Fruit fly (Drosophila melanogaster) whole organism, embryonic: ENCODE measurements around the gene CG14370.
A peak's percentile ranks its signal among the peaks of the same experiment; 100 is the strongest.

Experiments used
- Adf1 ChIP-seq: fragments of 200-800 bp; sonication (Bioruptor generic); IDR thresholded peaks from 2 replicates; pipeline ENCODE4 v1.3.6; 2022; ENCODE audit warnings: missing biosample characterization, missing genetic modification characterization
- Bdp1 ChIP-seq: fragments of 200-800 bp; sonication (Bioruptor generic); optimal IDR thresholded peaks from 3 replicates; lab custom pipeline; 2016; ENCODE audit warnings: missing biosample characterization, missing genetic modification characterization
- CG10959 ChIP-seq: fragments of 200-800 bp; sonication (Bioruptor generic); IDR thresholded peaks from 2 replicates; pipeline ENCODE4 v1.3.6; 2022; ENCODE audit warnings: missing biosample characterization, missing genetic modification characterization
- CG14667 ChIP-seq: fragments of 200-800 bp; sonication (Bioruptor generic); IDR thresholded peaks from 2 replicates; pipeline ENCODE4 v1.3.6; 2022; ENCODE audit warnings: missing biosample characterization, missing genetic modification characterization
- CG15269 ChIP-seq: fragments of 200-800 bp; sonication (Bioruptor generic); optimal IDR thresholded peaks from 2 replicates; lab custom pipeline; 2018; ENCODE audit warnings: missing biosample characterization, mild to moderate bottlenecking, missing genetic modification characterization, moderate library complexity
- CG17568 ChIP-seq: fragments of 200-800 bp; sonication (Bioruptor generic); optimal IDR thresholded peaks from 2 replicates; lab custom pipeline; 2018; ENCODE audit warnings: missing biosample characterization, mild to moderate bottlenecking, missing genetic modification characterization, moderate library complexity
- CG17802 ChIP-seq: fragments of 200-800 bp; sonication (Bioruptor generic); optimal IDR thresholded peaks from 2 replicates; lab custom pipeline; 2018; ENCODE audit warnings: missing biosample characterization, mild to moderate bottlenecking, missing genetic modification characterization, moderate library complexity
- CG2712 ChIP-seq: fragments of 200-800 bp; optimal IDR thresholded peaks from 3 replicates; lab custom pipeline; 2019; ENCODE audit warnings: missing biosample characterization, mild to moderate bottlenecking, missing genetic modification characterization, moderate library complexity
- CG2875 ChIP-seq: fragments of 200-800 bp; sonication (Bioruptor generic); optimal IDR thresholded peaks from 2 replicates; lab custom pipeline; 2017; ENCODE audit warnings: missing biosample characterization, mild to moderate bottlenecking, missing genetic modification characterization, missing genetic modification reagents
- CG31441 ChIP-seq: fragments of 200-800 bp; sonication (Bioruptor generic); IDR thresholded peaks from 2 replicates; pipeline ENCODE4 v1.3.6; 2022; ENCODE audit warnings: missing biosample characterization, missing genetic modification characterization
- CG33213 ChIP-seq: fragments of 200-800 bp; sonication (Bioruptor generic); optimal IDR thresholded peaks from 3 replicates; lab custom pipeline; 2016; ENCODE audit warnings: missing biosample characterization, missing genetic modification characterization
- CG4730 ChIP-seq: fragments of 200-800 bp; sonication (Bioruptor generic); IDR thresholded peaks from 2 replicates; pipeline ENCODE4 v1.3.6; 2022; ENCODE audit warnings: missing biosample characterization, missing genetic modification characterization
- CG5180 ChIP-seq: fragments of 200-800 bp; sonication (Bioruptor generic); optimal IDR thresholded peaks from 3 replicates; lab custom pipeline; 2017; ENCODE audit warnings: missing biosample characterization, missing genetic modification characterization, mild to moderate bottlenecking, moderate library complexity, missing genetic modification reagents
- CG7745 ChIP-seq: fragments of 200-800 bp; sonication (Bioruptor generic); optimal IDR thresholded peaks from 2 replicates; lab custom pipeline; 2018; ENCODE audit warnings: missing biosample characterization, mild to moderate bottlenecking, missing genetic modification characterization, moderate library complexity
- CG7839 ChIP-seq: fragments of 200-800 bp; sonication (Bioruptor generic); optimal IDR thresholded peaks from 3 replicates; lab custom pipeline; 2018; ENCODE audit warnings: missing biosample characterization, mild to moderate bottlenecking, missing genetic modification characterization, moderate library complexity
- CG9932 ChIP-seq: fragments of 200-800 bp; sonication (Bioruptor generic); IDR thresholded peaks from 2 replicates; pipeline ENCODE4 v1.3.6; 2022; ENCODE audit warnings: missing biosample characterization, missing genetic modification characterization
- D19B ChIP-seq: fragments of 200-800 bp; sonication (Bioruptor generic); optimal IDR thresholded peaks from 2 replicates; lab custom pipeline; 2017; ENCODE audit warnings: missing biosample characterization, mild to moderate bottlenecking, missing genetic modification characterization
- Doc2 ChIP-seq: fragments of 200-800 bp; sonication (Bioruptor generic); IDR thresholded peaks from 2 replicates; pipeline ENCODE4 v1.3.6; 2022; ENCODE audit warnings: missing biosample characterization, missing genetic modification characterization
- Doc3 ChIP-seq: fragments of 200-800 bp; sonication (Bioruptor generic); IDR thresholded peaks from 3 replicates; pipeline ENCODE4 v1.3.6; 2022; ENCODE audit warnings: missing biosample characterization, missing genetic modification characterization; ENCODE audit not compliant: partially characterized antibody
- Dp ChIP-seq: fragments of 200-800 bp; sonication (Bioruptor generic); optimal IDR thresholded peaks from 2 replicates; lab custom pipeline; 2018; ENCODE audit warnings: missing biosample characterization, mild to moderate bottlenecking, missing genetic modification characterization, moderate library complexity
- Ets65A ChIP-seq: fragments of 200-800 bp; sonication (Bioruptor generic); peaks from one replicate; lab custom pipeline; 2016; ENCODE audit warnings: missing biosample characterization, missing genetic modification characterization
- Gug ChIP-seq: fragments of 200-800 bp; sonication (Bioruptor generic); IDR thresholded peaks from 4 replicates; pipeline ENCODE4 v1.3.6; 2022; ENCODE audit warnings: missing biosample characterization, missing genetic modification characterization
- HLH3B ChIP-seq: fragments of 200-800 bp; sonication (Bioruptor generic); IDR thresholded peaks from 2 replicates; pipeline ENCODE4 v1.3.6; 2022; ENCODE audit warnings: missing biosample characterization, missing genetic modification characterization
- Hand ChIP-seq: fragments of 200-800 bp; sonication (Bioruptor generic); optimal IDR thresholded peaks from 2 replicates; lab custom pipeline; 2017; ENCODE audit warnings: mild to moderate bottlenecking, missing biosample characterization, missing genetic modification reagents, missing genetic modification characterization
- Hsf ChIP-seq: fragments of 200-800 bp; sonication (Bioruptor generic); optimal IDR thresholded peaks from 3 replicates; lab custom pipeline; 2016; ENCODE audit warnings: missing biosample characterization, missing genetic modification characterization
- MBD-R2 ChIP-seq: fragments of 200-800 bp; sonication (Bioruptor generic); IDR thresholded peaks from 2 replicates; pipeline ENCODE4 v1.3.6; 2022; ENCODE audit warnings: missing biosample characterization, missing genetic modification characterization
- Mrtf ChIP-seq: fragments of 200-800 bp; sonication (Bioruptor generic); IDR thresholded peaks from 3 replicates; pipeline ENCODE4 v1.3.6; 2022; ENCODE audit warnings: missing biosample characterization, missing genetic modification characterization
- NfI ChIP-seq: fragments of 200-800 bp; sonication (Bioruptor generic); optimal IDR thresholded peaks from 3 replicates; lab custom pipeline; 2018; ENCODE audit warnings: missing biosample characterization, mild to moderate bottlenecking, missing genetic modification characterization, moderate library complexity
- Oaz ChIP-seq: fragments of 200-800 bp; sonication (Bioruptor generic); IDR thresholded peaks from 2 replicates; pipeline ENCODE4 v1.3.6; 2022; ENCODE audit warnings: missing biosample characterization, missing genetic modification characterization
- Oli ChIP-seq: fragments of 200-800 bp; sonication (Bioruptor generic); optimal IDR thresholded peaks from 2 replicates; lab custom pipeline; 2018; ENCODE audit warnings: missing biosample characterization, mild to moderate bottlenecking, missing genetic modification characterization, moderate library complexity
- PHDP ChIP-seq: fragments of 200-800 bp; sonication (Bioruptor generic); optimal IDR thresholded peaks from 3 replicates; lab custom pipeline; 2018; ENCODE audit warnings: missing biosample characterization, mild to moderate bottlenecking, missing genetic modification characterization, moderate library complexity
- Rfx ChIP-seq: fragments of 200-800 bp; sonication (Bioruptor generic); IDR thresholded peaks from 2 replicates; pipeline ENCODE4 v1.3.6; 2022; ENCODE audit warnings: missing biosample characterization, missing genetic modification characterization
- abd-A ChIP-seq: fragments of 200-800 bp; sonication (Bioruptor generic); optimal IDR thresholded peaks from 3 replicates; lab custom pipeline; 2019; ENCODE audit warnings: missing biosample characterization, mild to moderate bottlenecking, missing genetic modification characterization, moderate library complexity
- ase ChIP-seq: fragments of 200-800 bp; sonication (Bioruptor generic); IDR thresholded peaks from 3 replicates; pipeline ENCODE4 v1.3.6; 2022; ENCODE audit warnings: missing biosample characterization, missing genetic modification characterization
- bcd ChIP-seq: fragments of 200-800 bp; sonication (Bioruptor generic); optimal IDR thresholded peaks from 2 replicates; lab custom pipeline; 2017; ENCODE audit warnings: missing biosample characterization, mild to moderate bottlenecking, missing genetic modification characterization
- dati ChIP-seq: fragments of 200-800 bp; sonication (Bioruptor generic); IDR thresholded peaks from 2 replicates; pipeline ENCODE4 v1.3.6; 2022; ENCODE audit warnings: missing biosample characterization, missing genetic modification characterization
- emc ChIP-seq: fragments of 200-800 bp; sonication (Bioruptor generic); optimal IDR thresholded peaks from 2 replicates; lab custom pipeline; 2016; ENCODE audit warnings: missing biosample characterization, missing genetic modification characterization
- eyg ChIP-seq: fragments of 200-800 bp; sonication (Bioruptor generic); optimal IDR thresholded peaks from 3 replicates; lab custom pipeline; 2016; ENCODE audit warnings: missing biosample characterization, missing genetic modification characterization
- gcm2 ChIP-seq: fragments of 200-800 bp; sonication (Bioruptor generic); optimal IDR thresholded peaks from 2 replicates; lab custom pipeline; 2016; ENCODE audit warnings: missing biosample characterization, missing genetic modification characterization
- gsb-n ChIP-seq: fragments of 200-800 bp; sonication (Bioruptor generic); optimal IDR thresholded peaks from 3 replicates; lab custom pipeline; 2018; ENCODE audit warnings: missing biosample characterization, mild to moderate bottlenecking, missing genetic modification characterization
- mam ChIP-seq: fragments of 200-800 bp; sonication (Bioruptor generic); optimal IDR thresholded peaks from 3 replicates; lab custom pipeline; 2016; ENCODE audit warnings: missing biosample characterization, missing genetic modification characterization
- nom ChIP-seq: fragments of 200-800 bp; sonication (Bioruptor generic); optimal IDR thresholded peaks from 2 replicates; lab custom pipeline; 2017; ENCODE audit warnings: missing biosample characterization, missing genetic modification characterization, mild to moderate bottlenecking, moderate library complexity, missing genetic modification reagents
- org-1 ChIP-seq: fragments of 200-800 bp; sonication (Bioruptor generic); optimal IDR thresholded peaks from 2 replicates; lab custom pipeline; 2017; ENCODE audit warnings: missing biosample characterization, missing genetic modification characterization
- prd ChIP-seq, 3 experiments: fragments of >200 bp in 2 of 3; fragments of 200-800 bp in 1 of 3; sonication (Bioruptor generic) in 1 of 3; optimal IDR thresholded peaks in 2 of 3; IDR thresholded peaks in 1 of 3; 2 replicates in 2 of 3; 3 replicates in 1 of 3; pipeline versions ENCODE4 v1.3.6 to Lab custom; 2017 to 2022; ENCODE audit warnings: missing biosample characterization in 1 of 3, missing genetic modification characterization in 1 of 3
- repo ChIP-seq: fragments of 200-800 bp; sonication (Bioruptor generic); optimal IDR thresholded peaks from 2 replicates; lab custom pipeline; 2016; ENCODE audit warnings: missing biosample characterization, missing genetic modification characterization
- scrt ChIP-seq: fragments of 200-800 bp; sonication (Bioruptor generic); optimal IDR thresholded peaks from 2 replicates; lab custom pipeline; 2018; ENCODE audit warnings: missing biosample characterization, mild to moderate bottlenecking, missing genetic modification characterization, moderate library complexity
- sob ChIP-seq: fragments of 200-800 bp; sonication (Bioruptor generic); IDR thresholded peaks from 2 replicates; pipeline ENCODE4 v1.3.6; 2022; ENCODE audit warnings: missing biosample characterization, missing genetic modification characterization
- stwl ChIP-seq: fragments of 200-800 bp; sonication (Bioruptor generic); optimal IDR thresholded peaks from 3 replicates; lab custom pipeline; 2018; ENCODE audit warnings: missing biosample characterization, mild to moderate bottlenecking, missing genetic modification characterization, moderate library complexity
- sug ChIP-seq: fragments of 200-800 bp; optimal IDR thresholded peaks from 2 replicates; lab custom pipeline; 2019; ENCODE audit warnings: missing biosample characterization, mild to moderate bottlenecking, missing genetic modification characterization, moderate library complexity
- tup ChIP-seq: fragments of 200-800 bp; sonication (Bioruptor generic); optimal IDR thresholded peaks from 2 replicates; lab custom pipeline; 2016; ENCODE audit warnings: missing biosample characterization, mild to moderate bottlenecking, missing genetic modification characterization, moderate library complexity
- tx ChIP-seq: fragments of 200-800 bp; sonication (Bioruptor generic); optimal IDR thresholded peaks from 2 replicates; lab custom pipeline; 2016; ENCODE audit warnings: missing biosample characterization, missing genetic modification characterization

CG14370 gene

DNA sequence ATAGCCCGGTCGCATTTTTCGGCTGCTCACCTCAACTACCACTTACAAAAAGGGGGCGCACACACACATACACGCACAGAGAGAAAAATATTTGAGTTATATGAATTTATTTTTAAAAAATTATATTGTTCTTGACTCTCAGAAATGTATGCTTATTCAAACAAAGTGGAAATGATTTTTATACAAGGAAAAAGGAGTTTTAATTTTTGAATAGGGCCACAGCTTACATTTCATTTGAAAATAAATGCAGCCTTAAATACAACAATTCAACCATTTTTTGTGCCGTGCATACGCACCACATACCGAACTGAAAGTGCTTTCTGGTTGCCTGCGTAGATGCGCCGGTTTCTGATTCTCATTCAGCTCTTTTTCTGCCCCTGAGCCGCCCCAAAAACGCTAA is 12.7 kb downstream of the CG14370 start (continued):
- TF ChIP-seq gsb-n (tag; lab: Kevin White, UChicago) = no peak
- TF ChIP-seq CG7839 (tag; lab: Kevin White, UChicago) = peak; percentile 40
- TF ChIP-seq mam (GFP tag; lab: Kevin White, UChicago) = peak; percentile 2
- peak; percentile 7 for TF ChIP-seq CG15269 (tag; lab: Kevin White, UChicago)
- TF ChIP-seq org-1 (GFP tag; lab: Kevin White, UChicago) = no peak
- peak; percentile 32; the same call in 1 of the 2 replicates for TF ChIP-seq CG9932 (GFP tag; lab: Robert Waterston, UW)
- TF ChIP-seq CG5180 (GFP tag; lab: Kevin White, UChicago) = no peak
- no peak for TF ChIP-seq sob
- TF ChIP-seq Oaz = no peak
- TF ChIP-seq CG10959 (GFP tag; lab: Robert Waterston, UW) = no peak
- TF ChIP-seq Ets65A = peak; percentile 75
- no peak for TF ChIP-seq nom
- TF ChIP-seq CG17568 (GFP tag; lab: Kevin White, UChicago) = no peak
- TF ChIP-seq eyg (GFP tag; lab: Kevin White, UChicago) = no peak
- no peak for TF ChIP-seq MBD-R2 (GFP tag; lab: Robert Waterston, UW)
- no peak for TF ChIP-seq CG33213
- TF ChIP-seq Oli (tag; lab: Kevin White, UChicago) = peak; percentile 9
- no peak for TF ChIP-seq emc (GFP tag; lab: Kevin White, UChicago)
- TF ChIP-seq bcd (GFP tag; lab: Kevin White, UChicago) = peak; percentile 25
- TF ChIP-seq Gug (GFP tag; lab: Robert Waterston, UW) = 0 out of 4 replicates have a peak, but pooled peaks have one; percentile 11
- peak; percentile 44; the same call in 1 of the 2 replicates for TF ChIP-seq Rfx (GFP tag; lab: Robert Waterston, UW)
- no peak for TF ChIP-seq Dp (GFP tag; lab: Kevin White, UChicago)
- TF ChIP-seq gcm2 = no peak
- no peak for TF ChIP-seq CG7745 (tag; lab: Kevin White, UChicago)
- no peak for TF ChIP-seq tx (GFP tag; lab: Kevin White, UChicago)
- no peak for TF ChIP-seq repo (GFP tag; lab: Kevin White, UChicago)
- no peak for TF ChIP-seq CG2875
- TF ChIP-seq Bdp1 = no peak
- no peak for TF ChIP-seq stwl (tag; lab: Kevin White, UChicago)
- no peak for TF ChIP-seq tup (GFP tag; lab: Kevin White, UChicago)
- TF ChIP-seq sug (tag; lab: Kevin White, UChicago) = no peak
- peak; percentile 26 for TF ChIP-seq Hand (GFP tag; lab: Kevin White, UChicago)
- TF ChIP-seq Hsf (GFP tag; lab: Kevin White, UChicago) = no peak
- TF ChIP-seq Doc3 (GFP tag; lab: Robert Waterston, UW) = no peak
- 0 out of 2 replicates have a peak, but pooled peaks have one; percentile 24 for TF ChIP-seq HLH3B (GFP tag; lab: Robert Waterston, UW)
- peak; percentile 37; the same call in 1 of the 2 replicates for TF ChIP-seq CG31441 (GFP tag; lab: Robert Waterston, UW)
- no peak for TF ChIP-seq abd-A
- no peak for TF ChIP-seq CG17802 (tag; lab: Kevin White, UChicago)
- no peak for TF ChIP-seq CG4730 (GFP tag; lab: Robert Waterston, UW)
- TF ChIP-seq ase = no peak
- TF ChIP-seq Mrtf (GFP tag; lab: Robert Waterston, UW) = no peak
- no peak for TF ChIP-seq prd (optimal IDR thresholded peaks at IDR 0.05; lab: Kevin White, UChicago)
- TF ChIP-seq prd (GFP tag; IDR thresholded peaks at IDR 0.05; lab: Robert Waterston, UW) = peak; percentile 37; the same call in 1 of the 3 replicates
- no peak for TF ChIP-seq Adf1 (GFP tag; lab: Robert Waterston, UW)
- TF ChIP-seq NfI (GFP tag; lab: Kevin White, UChicago) = peak; percentile 20
- 0 out of 2 replicates have a peak, but pooled peaks have one; percentile 11 for TF ChIP-seq CG14667
- no peak for TF ChIP-seq dati (GFP tag; lab: Robert Waterston, UW)
- peak; percentile 36 for TF ChIP-seq CG2712 (tag; lab: Kevin White, UChicago)
- peak; percentile 41 for TF ChIP-seq PHDP
- no peak for TF ChIP-seq Doc2
- peak; percentile 27 for TF ChIP-seq scrt (GFP tag; lab: Kevin White, UChicago)
- TF ChIP-seq D19B (GFP tag; lab: Kevin White, UChicago) = no peak
